Worm (Caenorhabditis elegans) whole organism, L3 larva: ENCODE measurements around the gene srz-13.

Experiments
- R02D3.7 ChIP-seq: fragments of 150-350 bp; optimal IDR thresholded peaks from 2 replicates; lab custom pipeline; 2014; ENCODE audit warnings: missing biosample characterization, missing genetic modification characterization
- ZK546.5 ChIP-seq: sonication (generic microtip); optimal IDR thresholded peaks from 2 replicates; lab custom pipeline; 2017; ENCODE audit warnings: missing biosample characterization, missing genetic modification characterization
- aly-2 ChIP-seq: fragments of 150-350 bp; optimal IDR thresholded peaks from 2 replicates; lab custom pipeline; 2014; ENCODE audit warnings: missing biosample characterization, missing genetic modification characterization
- ama-1 ChIP-seq: fragments of 150-350 bp; optimal IDR thresholded peaks from 2 replicates; lab custom pipeline; 2018
- ceh-16 ChIP-seq: sonication (generic microtip); optimal IDR thresholded peaks from 2 replicates; lab custom pipeline; 2017; ENCODE audit warnings: missing biosample characterization, missing genetic modification characterization
- ceh-82 ChIP-seq: fragments of 150-350 bp; optimal IDR thresholded peaks from 2 replicates; lab custom pipeline; 2014; ENCODE audit warnings: missing biosample characterization, missing genetic modification characterization
- ceh-9 ChIP-seq: sonication (generic microtip); optimal IDR thresholded peaks from 2 replicates; lab custom pipeline; 2018; ENCODE audit warnings: missing biosample characterization, missing genetic modification characterization
- daf-12 ChIP-seq: fragments of 150-350 bp; optimal IDR thresholded peaks from 2 replicates; lab custom pipeline; 2014; ENCODE audit warnings: missing biosample characterization, missing genetic modification reagents, missing genetic modification characterization
- egl-27 ChIP-seq: sonication (generic microtip); optimal IDR thresholded peaks from 4 replicates; lab custom pipeline; 2017; ENCODE audit warnings: missing biosample characterization, missing genetic modification reagents, missing genetic modification characterization
- elt-1 ChIP-seq: fragments of 150-350 bp; optimal IDR thresholded peaks from 2 replicates; lab custom pipeline; 2014; ENCODE audit warnings: missing biosample characterization, missing genetic modification characterization
- elt-2 ChIP-seq: sonication (generic microtip); optimal IDR thresholded peaks from 2 replicates; lab custom pipeline; 2016; ENCODE audit warnings: missing genetic modification reagents, mild to moderate bottlenecking, missing genetic modification characterization, missing compliant biosample characterization
- elt-3 ChIP-seq, 3 experiments: fragments of 150-350 bp in 1 of 3; sonication (generic microtip) in 2 of 3; optimal IDR thresholded peaks; 2 replicates in 2 of 3; 4 replicates in 1 of 3; lab custom pipeline; 2014 to 2017; ENCODE audit warnings: missing biosample characterization in 3 of 3, missing genetic modification characterization in 3 of 3
- eor-1 ChIP-seq, 2 experiments: fragments of 150-350 bp; optimal IDR thresholded peaks; 2 replicates each; lab custom pipeline; 2014 to 2018; ENCODE audit warnings: missing biosample characterization in 2 of 2, missing genetic modification characterization in 2 of 2
- fkh-10 ChIP-seq: sonication (generic microtip); optimal IDR thresholded peaks from 2 replicates; lab custom pipeline; 2017; ENCODE audit warnings: missing biosample characterization, missing genetic modification reagents, missing genetic modification characterization
- fkh-2 ChIP-seq: fragments of 150-350 bp; optimal IDR thresholded peaks from 2 replicates; lab custom pipeline; 2014; ENCODE audit warnings: missing biosample characterization, missing genetic modification reagents, missing genetic modification characterization
- hmg-11 ChIP-seq: sonication (generic microtip); optimal IDR thresholded peaks from 2 replicates; lab custom pipeline; 2016; ENCODE audit warnings: missing genetic modification characterization, missing compliant biosample characterization
- jun-1 ChIP-seq: fragments of 150-350 bp; optimal IDR thresholded peaks from 2 replicates; lab custom pipeline; 2014; ENCODE audit warnings: missing biosample characterization, missing genetic modification reagents, missing genetic modification characterization
- lin-39 ChIP-seq: fragments of 150-350 bp; optimal IDR thresholded peaks from 2 replicates; lab custom pipeline; 2018; ENCODE audit warnings: missing biosample characterization, missing genetic modification reagents, missing genetic modification characterization
- lsy-12 ChIP-seq: sonication (generic microtip); optimal IDR thresholded peaks from 2 replicates; lab custom pipeline; 2016; ENCODE audit warnings: mild to moderate bottlenecking, missing genetic modification characterization, missing compliant biosample characterization
- mml-1 ChIP-seq: fragments of 150-350 bp; sonication (generic microtip); optimal IDR thresholded peaks from 3 replicates; lab custom pipeline; 2014; ENCODE audit warnings: missing biosample characterization, missing genetic modification characterization
- nfya-1 ChIP-seq: sonication (generic microtip); optimal IDR thresholded peaks from 2 replicates; lab custom pipeline; 2017; ENCODE audit warnings: missing genetic modification characterization, mild to moderate bottlenecking, missing compliant biosample characterization, antibody characterized with exemption, moderate library complexity; ENCODE audit not compliant: insufficient read depth
- nhr-11 ChIP-seq: fragments of 150-350 bp; optimal IDR thresholded peaks from 2 replicates; lab custom pipeline; 2014; ENCODE audit warnings: missing biosample characterization, missing genetic modification characterization
- nhr-12 ChIP-seq: fragments of 150-350 bp; optimal IDR thresholded peaks from 2 replicates; lab custom pipeline; 2014; ENCODE audit warnings: missing biosample characterization, missing genetic modification characterization
- nhr-23 ChIP-seq: fragments of 150-350 bp; optimal IDR thresholded peaks from 2 replicates; lab custom pipeline; 2014; ENCODE audit warnings: missing biosample characterization, missing genetic modification reagents, missing genetic modification characterization
- nhr-237 ChIP-seq: fragments of 150-350 bp; optimal IDR thresholded peaks from 2 replicates; lab custom pipeline; 2014; ENCODE audit warnings: missing biosample characterization, missing genetic modification characterization
- nhr-25 ChIP-seq: sonication (generic microtip); optimal IDR thresholded peaks from 2 replicates; lab custom pipeline; 2017; ENCODE audit warnings: missing biosample characterization, missing genetic modification characterization
- nhr-28 ChIP-seq: fragments of 150-350 bp; optimal IDR thresholded peaks from 2 replicates; lab custom pipeline; 2014; ENCODE audit warnings: missing biosample characterization, missing genetic modification characterization
- nhr-43 ChIP-seq: sonication (generic microtip); optimal IDR thresholded peaks from 2 replicates; lab custom pipeline; 2016; ENCODE audit warnings: mild to moderate bottlenecking, missing genetic modification characterization, missing compliant biosample characterization; ENCODE audit not compliant: poor library complexity, severe bottlenecking
- nhr-67 ChIP-seq: fragments of 150-350 bp; optimal IDR thresholded peaks from 2 replicates; lab custom pipeline; 2014; ENCODE audit warnings: missing biosample characterization, missing genetic modification characterization
- nhr-76 ChIP-seq: fragments of 150-350 bp; sonication (generic microtip); optimal IDR thresholded peaks from 5 replicates; lab custom pipeline; 2014; ENCODE audit warnings: missing biosample characterization, missing genetic modification characterization
- nhr-77 ChIP-seq: fragments of 150-350 bp; optimal IDR thresholded peaks from 2 replicates; lab custom pipeline; 2014; ENCODE audit warnings: missing biosample characterization, missing genetic modification characterization
- pha-4 ChIP-seq: fragments of 150-350 bp; optimal IDR thresholded peaks from 2 replicates; lab custom pipeline; 2014; ENCODE audit warnings: missing biosample characterization, missing genetic modification reagents, missing genetic modification characterization
- snpc-4 ChIP-seq: fragments of 150-350 bp; optimal IDR thresholded peaks from 2 replicates; lab custom pipeline; 2014; ENCODE audit warnings: missing biosample characterization, missing genetic modification characterization
- tbx-2 ChIP-seq: sonication (generic microtip); optimal IDR thresholded peaks from 2 replicates; lab custom pipeline; 2016; ENCODE audit warnings: mild to moderate bottlenecking, missing genetic modification characterization, missing compliant biosample characterization
- unc-39 ChIP-seq: sonication (generic microtip); optimal IDR thresholded peaks from 4 replicates; lab custom pipeline; 2017; ENCODE audit warnings: missing biosample characterization, missing genetic modification characterization
- unc-62 ChIP-seq: fragments of 150-350 bp; sonication (generic microtip); optimal IDR thresholded peaks from 4 replicates; lab custom pipeline; 2014; ENCODE audit warnings: missing biosample characterization, missing genetic modification reagents, missing genetic modification characterization
- ztf-11 ChIP-seq: fragments of 150-350 bp; optimal IDR thresholded peaks from 2 replicates; lab custom pipeline; 2014; ENCODE audit warnings: missing biosample characterization, missing genetic modification characterization
- ztf-4 ChIP-seq: fragments of 150-350 bp; optimal IDR thresholded peaks from 2 replicates; lab custom pipeline; 2014; ENCODE audit warnings: missing biosample characterization, missing genetic modification characterization

The srz-13 gene

ce11 chrV:16194639-16195038 lies 12.4 kb downstream of the srz-13 start, which contains the start of gene rabr-4:
Gene rabr-4 (plus strand): TSS chrV:16194939.
- TF ChIP-seq nhr-76 (tag; lab: Kevin White, UChicago) (no peak), ceh-16 (tag; lab: Kevin White, UChicago) (no peak), elt-3 (tag; optimal IDR thresholded peaks at IDR 0.05; lab: Kevin White, UChicago) (no peak), fkh-2 (tag; lab: Kevin White, UChicago) (no peak), pha-4 (tag; lab: Kevin White, UChicago) (no peak), ceh-82 (no peak), ztf-11 (tag; lab: Kevin White, UChicago) (no peak), nhr-28 (tag; lab: Kevin White, UChicago) (no peak), ztf-4 (tag; lab: Kevin White, UChicago) (no peak), nhr-77 (no peak), nfya-1 (no peak)

- TF ChIP-seq nhr-76 (tag; lab: Kevin White, UChicago) (no peak), nhr-25 (tag; lab: Kevin White, UChicago) (no peak), ama-1 (no peak), nhr-43 (tag; lab: Kevin White, UChicago) (no peak), nhr-23 (no peak), ceh-9 (tag; lab: Kevin White, UChicago) (no peak), aly-2 (tag; lab: Kevin White, UChicago) (no peak), lsy-12 (tag; lab: Kevin White, UChicago) (no peak), nhr-28 (tag; lab: Kevin White, UChicago) (no peak), ztf-11 (tag; lab: Kevin White, UChicago) (no peak), jun-1 (no peak), unc-39 (tag; lab: Kevin White, UChicago) (no peak), unc-62 (no peak), fkh-10 (no peak), pha-4 (tag; lab: Kevin White, UChicago) (no peak), elt-1 (no peak), snpc-4 (no peak), ceh-16 (tag; lab: Kevin White, UChicago) (no peak), hmg-11 (no peak), mml-1 (no peak)
These were observed 13.2 kb downstream of the srz-13 start, which contains the start of gene rabr-3 for ce11 chrV:16195379-16195778. Gene rabr-3 (plus strand): TSS chrV:16195679.

- TF ChIP-seq fkh-2 (tag; lab: Kevin White, UChicago) (no peak), nhr-67 (tag; lab: Kevin White, UChicago) (no peak), pha-4 (tag; lab: Kevin White, UChicago) (no peak), ceh-9 (tag; lab: Kevin White, UChicago) (no peak), daf-12 (no peak), tbx-2 (tag; lab: Kevin White, UChicago) (no peak), ztf-11 (tag; lab: Kevin White, UChicago) (no peak), nhr-28 (tag; lab: Kevin White, UChicago) (no peak), ZK546.5 (tag; lab: Kevin White, UChicago) (no peak), nhr-12 (no peak), nhr-237 (tag; lab: Kevin White, UChicago) (no peak), nhr-43 (tag; lab: Kevin White, UChicago) (no peak), nhr-11 (tag; lab: Kevin White, UChicago) (no peak), nhr-77 (no peak), ceh-16 (tag; lab: Kevin White, UChicago) (no peak), nhr-25 (tag; lab: Kevin White, UChicago) (no peak), eor-1 (tag; optimal IDR thresholded peaks at IDR 0.05; lab: Kevin White, UChicago) (no peak), nhr-76 (tag; lab: Kevin White, UChicago) (no peak)
- TF ChIP-seq, all 47 proteins: peak for 0
These were observed 15.8 kb downstream of the srz-13 start, which contains the start of gene F11A5.5 for ce11 chrV:16198016-16198415. Gene F11A5.5 (plus strand): TSS chrV:16198316.

ce11 chrV:16201730-16202129 lies 19.5 kb downstream of the srz-13 start, which contains the start of gene F11A5.17:
Gene F11A5.17 (plus strand): TSS chrV:16202030.
- TF ChIP-seq tbx-2 (tag; lab: Kevin White, UChicago) (no peak), mml-1 (no peak)

- no peak for TF ChIP-seq lin-39 (tag; lab: Kevin White, UChicago)
- no peak for TF ChIP-seq ZK546.5 (tag; lab: Kevin White, UChicago)
- no peak for TF ChIP-seq nfya-1
- TF ChIP-seq nhr-43 (tag; lab: Kevin White, UChicago), result no peak
- no peak for TF ChIP-seq pha-4 (tag; lab: Kevin White, UChicago)
- TF ChIP-seq lsy-12 (tag; lab: Kevin White, UChicago), result no peak
- TF ChIP-seq elt-2 (tag; lab: Kevin White, UChicago), result no peak
- TF ChIP-seq unc-39 (tag; lab: Kevin White, UChicago), result no peak
- no peak for TF ChIP-seq jun-1
- TF ChIP-seq tbx-2 (tag; lab: Kevin White, UChicago), result no peak
- TF ChIP-seq R02D3.7 (tag; lab: Kevin White, UChicago), result no peak
- no peak for TF ChIP-seq mml-1
- no peak for TF ChIP-seq nhr-25 (tag; lab: Kevin White, UChicago)
- no peak for TF ChIP-seq ztf-11 (tag; lab: Kevin White, UChicago)
- no peak for TF ChIP-seq egl-27 (tag; lab: Kevin White, UChicago)
- TF ChIP-seq eor-1 (tag; optimal IDR thresholded peaks at IDR 0.05; lab: Kevin White, UChicago), result no peak
These were observed 20.4 kb downstream of the srz-13 start, which contains the start of gene F11A5.18 for ce11 chrV:16202618-16203017. Gene F11A5.18 (plus strand): TSS chrV:16202918.
